Worm (Caenorhabditis elegans): Measurements from ENCODE around the gene R05G9.5.

The R05G9.5 gene

DNA sequence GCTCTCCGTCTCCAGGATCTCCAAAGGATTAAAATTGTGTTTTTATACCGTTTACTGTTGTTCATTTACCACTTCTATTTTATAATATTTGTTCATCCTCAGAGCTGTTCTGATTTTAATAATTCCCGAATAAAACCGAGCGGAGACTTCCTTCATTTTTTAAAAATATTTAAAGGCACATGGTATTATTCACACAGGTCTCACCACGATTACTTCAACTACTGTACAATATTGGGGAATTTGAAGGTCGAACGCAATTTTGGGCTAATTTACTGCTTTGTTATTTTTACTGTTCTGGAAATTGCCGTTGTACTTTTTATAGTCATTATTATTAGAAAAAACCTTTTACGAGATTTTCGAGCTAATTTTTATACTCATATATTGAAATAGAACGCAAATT is 8.9 kb downstream of the R05G9.5 start:
- TF ChIP-seq aly-2 (tag; optimal IDR thresholded peaks at IDR 0.05) (no peak), R02D3.7 (tag; optimal IDR thresholded peaks at IDR 0.05) (no peak), fos-1 (tag; optimal IDR thresholded peaks at IDR 0.05) (no peak), nhr-25 (tag; optimal IDR thresholded peaks at IDR 0.05) (no peak), pqm-1 (tag; optimal IDR thresholded peaks at IDR 0.05) (no peak)

DNA sequence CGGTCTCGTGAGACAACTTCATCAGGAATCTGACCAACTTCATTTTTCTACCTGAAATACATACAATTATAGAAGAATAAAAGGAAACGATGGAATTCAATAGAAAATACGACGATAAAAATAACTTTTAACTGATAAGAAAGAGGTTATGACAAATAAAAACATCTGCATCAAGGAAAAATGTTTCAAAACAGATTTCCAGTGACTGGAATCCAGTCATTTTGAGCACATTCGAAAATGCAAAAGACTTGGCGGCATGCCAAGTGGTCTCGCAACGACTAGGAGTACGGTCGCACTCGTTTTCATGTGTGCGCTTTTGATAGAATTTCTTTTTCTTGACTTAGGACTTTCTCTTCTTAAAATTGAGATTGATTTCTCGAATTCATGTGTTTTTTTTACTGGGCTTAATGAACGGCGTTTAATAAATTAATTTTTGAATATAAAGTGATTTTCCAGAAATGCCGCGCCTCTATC is 10.3 kb downstream of the R05G9.5 start, which contains the start of the genes snr-3 and rsp-5:
Gene snr-3 (minus strand): TSS at position 51 of the 474 bp plus-strand sequence.
Gene rsp-5 (plus strand): TSS at position 455 of the 474 bp plus-strand sequence.
- no peak for TF ChIP-seq nhr-237 (tag; optimal IDR thresholded peaks at IDR 0.05)
- no peak for TF ChIP-seq fkh-10 (GFP tag; optimal IDR thresholded peaks at IDR 0.05)
- no peak for TF ChIP-seq nhr-77 (tag; optimal IDR thresholded peaks at IDR 0.05)
- TF ChIP-seq ceh-82 (tag; optimal IDR thresholded peaks at IDR 0.05): no peak
- no peak for TF ChIP-seq ama-1 (optimal IDR thresholded peaks at IDR 0.05)
- no peak for TF ChIP-seq fos-1 (tag; optimal IDR thresholded peaks at IDR 0.05)
- no peak for TF ChIP-seq elt-3 (tag; optimal IDR thresholded peaks at IDR 0.05)
- TF ChIP-seq aly-2 (tag; optimal IDR thresholded peaks at IDR 0.05): no peak
- no peak for TF ChIP-seq eor-1 (tag; optimal IDR thresholded peaks at IDR 0.05)
- no peak for TF ChIP-seq jun-1 (tag; optimal IDR thresholded peaks at IDR 0.05)
- TF ChIP-seq nhr-25 (tag; optimal IDR thresholded peaks at IDR 0.05): peak; percentile 85
- peak; percentile 78 for TF ChIP-seq lin-15B (tag; optimal IDR thresholded peaks at IDR 0.05)
- TF ChIP-seq mml-1 (tag; optimal IDR thresholded peaks at IDR 0.05): no peak
- peak; percentile 51 for TF ChIP-seq R02D3.7 (tag; optimal IDR thresholded peaks at IDR 0.05)
- no peak for TF ChIP-seq ceh-16 (tag; optimal IDR thresholded peaks at IDR 0.05)
- TF ChIP-seq pqm-1 (tag; optimal IDR thresholded peaks at IDR 0.05): peak; percentile 34
- TF ChIP-seq snpc-4 (tag; optimal IDR thresholded peaks at IDR 0.05): peak; percentile 63
- TF ChIP-seq pha-4 (tag; optimal IDR thresholded peaks at IDR 0.05): peak; percentile 81
- peak; percentile 80 for TF ChIP-seq nhr-23 (tag; optimal IDR thresholded peaks at IDR 0.05)
- TF ChIP-seq nhr-43 (tag; optimal IDR thresholded peaks at IDR 0.05; ENCODE audit: poor library complexity, severe bottlenecking): peak; percentile 39
- TF ChIP-seq lsy-12 (tag; optimal IDR thresholded peaks at IDR 0.05): peak; percentile 9
- TF ChIP-seq nfya-1 (tag; optimal IDR thresholded peaks at IDR 0.05; ENCODE audit: insufficient read depth): peak; percentile 95
- TF ChIP-seq nhr-12 (tag; optimal IDR thresholded peaks at IDR 0.05): no peak
- no peak for TF ChIP-seq nhr-28 (tag; optimal IDR thresholded peaks at IDR 0.05)
- peak; percentile 22 for TF ChIP-seq ceh-28 (tag; optimal IDR thresholded peaks at IDR 0.05)
- peak; percentile 92 for TF ChIP-seq egl-5 (tag; optimal IDR thresholded peaks at IDR 0.05)
- TF ChIP-seq lin-39 (tag; optimal IDR thresholded peaks at IDR 0.05): peak; percentile 61
- TF ChIP-seq unc-39 (tag; optimal IDR thresholded peaks at IDR 0.05): no peak
- no peak for TF ChIP-seq skn-1 (tag; optimal IDR thresholded peaks at IDR 0.05)
- no peak for TF ChIP-seq sea-2 (GFP tag; optimal IDR thresholded peaks at IDR 0.05)
- TF ChIP-seq elt-2 (tag; optimal IDR thresholded peaks at IDR 0.05): peak; percentile 47

DNA sequence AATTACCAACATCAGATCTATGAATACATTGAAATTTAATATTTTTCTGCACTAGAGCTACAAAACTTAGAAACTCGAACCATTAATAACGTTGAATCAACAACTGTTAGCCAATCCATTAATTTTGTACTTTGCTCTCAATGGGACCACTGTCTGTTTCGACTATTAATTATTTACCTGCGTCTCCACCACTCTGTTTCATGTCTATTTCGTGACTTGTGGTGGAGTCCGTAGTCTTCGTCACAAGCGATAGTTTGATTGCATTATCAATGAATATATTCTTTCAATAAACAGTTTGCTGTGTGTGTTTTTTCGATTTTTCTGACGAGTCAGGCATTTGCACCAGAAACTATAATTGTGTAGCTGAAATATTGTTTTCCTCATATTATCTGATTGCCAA is 13.7 kb downstream of the R05G9.5 start:
- no peak for TF ChIP-seq snpc-4 (tag; optimal IDR thresholded peaks at IDR 0.05)
- no peak for TF ChIP-seq ZK546.5 (tag; optimal IDR thresholded peaks at IDR 0.05)
- TF ChIP-seq ceh-82 (tag; optimal IDR thresholded peaks at IDR 0.05): no peak
- peak; percentile 17 for TF ChIP-seq nfya-1 (tag; optimal IDR thresholded peaks at IDR 0.05; ENCODE audit: insufficient read depth)
- TF ChIP-seq pqm-1 (tag; optimal IDR thresholded peaks at IDR 0.05): peak; percentile 64
- TF ChIP-seq egl-27 (tag; optimal IDR thresholded peaks at IDR 0.05): no peak
- TF ChIP-seq elt-2 (tag; optimal IDR thresholded peaks at IDR 0.05): peak; percentile 57
- no peak for TF ChIP-seq eor-1 (tag; optimal IDR thresholded peaks at IDR 0.05)
- no peak for TF ChIP-seq ama-1 (optimal IDR thresholded peaks at IDR 0.05)
- TF ChIP-seq daf-12 (tag; optimal IDR thresholded peaks at IDR 0.05): no peak

DNA sequence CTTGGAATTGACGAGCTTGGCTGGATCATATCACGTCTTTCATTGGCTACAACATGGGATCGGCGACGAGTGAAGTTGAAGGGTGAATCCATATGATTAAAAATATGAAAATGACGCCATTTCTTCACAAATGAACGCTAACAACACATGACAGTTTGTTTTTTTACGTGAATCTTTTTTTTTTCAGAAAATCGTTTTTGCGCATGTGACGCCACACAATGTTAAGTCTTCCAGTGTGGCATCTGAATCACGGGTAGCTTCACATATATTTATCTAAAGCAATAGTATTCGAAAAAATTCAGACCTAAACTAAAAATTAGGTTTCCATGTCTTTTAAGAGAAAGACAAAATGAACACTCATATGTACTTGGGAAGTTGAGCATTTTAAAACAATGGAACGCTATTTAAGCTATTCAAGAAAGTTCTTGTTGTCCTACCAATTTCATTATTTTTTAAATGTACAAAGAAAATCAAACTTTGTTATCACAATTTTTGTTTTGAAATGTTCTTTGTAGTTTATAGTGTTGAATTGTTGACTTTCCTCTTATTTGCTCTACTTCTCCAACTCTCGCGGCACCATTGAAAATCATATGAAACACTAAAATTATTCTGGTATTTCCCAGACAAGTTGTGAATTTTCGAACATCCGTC is 15.1 kb downstream of the R05G9.5 start, which contains the start of the genes lido-16 and plpp-1.2:
Gene lido-16 (minus strand): TSS at position 101 of the 651 bp plus-strand sequence.
Gene plpp-1.2 (plus strand): TSS at position 601 of the 651 bp plus-strand sequence.
- TF ChIP-seq elt-2 (tag; optimal IDR thresholded peaks at IDR 0.05) (no peak), ceh-16 (tag; optimal IDR thresholded peaks at IDR 0.05) (no peak), nhr-76 (tag; optimal IDR thresholded peaks at IDR 0.05) (no peak), jun-1 (tag; optimal IDR thresholded peaks at IDR 0.05) (no peak), pqm-1 (tag; optimal IDR thresholded peaks at IDR 0.05) (no peak), lin-15B (tag; optimal IDR thresholded peaks at IDR 0.05) (no peak), nfya-1 (tag; optimal IDR thresholded peaks at IDR 0.05; ENCODE audit: insufficient read depth) (no peak), egl-5 (tag; optimal IDR thresholded peaks at IDR 0.05) (no peak), aly-2 (tag; optimal IDR thresholded peaks at IDR 0.05) (no peak), nhr-43 (tag; optimal IDR thresholded peaks at IDR 0.05; ENCODE audit: poor library complexity, severe bottlenecking) (no peak), hmg-11 (tag; optimal IDR thresholded peaks at IDR 0.05) (no peak), nhr-11 (tag; optimal IDR thresholded peaks at IDR 0.05) (no peak), ceh-82 (tag; optimal IDR thresholded peaks at IDR 0.05) (no peak), eor-1 (tag; optimal IDR thresholded peaks at IDR 0.05) (no peak), snpc-4 (tag; optimal IDR thresholded peaks at IDR 0.05) (no peak), skn-1 (tag; optimal IDR thresholded peaks at IDR 0.05) (no peak), mml-1 (tag; optimal IDR thresholded peaks at IDR 0.05) (no peak)

Data from whole organism, L3 larva.